Worm (Caenorhabditis elegans) whole organism, young adult: ENCODE measurements around the gene R13H9.6.

Experiments used
- ama-1 ChIP-seq, 3 experiments: fragments of 150-350 bp in 1 of 3; sonication (generic microtip) in 2 of 3; optimal IDR thresholded peaks; 2 replicates each; lab custom pipeline; 2014 to 2018; ENCODE audit warnings: missing biosample characterization in 2 of 3, missing genetic modification characterization in 2 of 3, missing genetic modification reagents in 2 of 3
- let-526 ChIP-seq: fragments of 200-800 bp; sonication (Bioruptor generic); IDR thresholded peaks from 2 replicates; pipeline ENCODE4 v1.3.6; 2022; ENCODE audit warnings: missing genetic modification reagents, missing genetic modification characterization, missing compliant biosample characterization
- madf-10 ChIP-seq: sonication (generic microtip); optimal IDR thresholded peaks from 2 replicates; lab custom pipeline; 2016; ENCODE audit warnings: mild to moderate bottlenecking, missing genetic modification characterization, missing compliant biosample characterization
- snpc-4 ChIP-seq, 5 experiments: fragments of 150-350 bp in 1 of 5; sonication (generic microtip) in 4 of 5; optimal IDR thresholded peaks; 2 replicates each; lab custom pipeline; 2014 to 2018; ENCODE audit warnings: missing genetic modification characterization in 5 of 5, missing biosample characterization in 3 of 5, antibody characterized with exemption in 2 of 5, mild to moderate bottlenecking in 2 of 5, missing compliant biosample characterization in 2 of 5, missing genotype in 2 of 5, moderate library complexity in 2 of 5, missing genetic modification reagents in 1 of 5
- ztf-28 ChIP-seq: fragments of 200-800 bp; sonication (Bioruptor generic); IDR thresholded peaks from 2 replicates; pipeline ENCODE4 v1.3.6; 2022; ENCODE audit warnings: missing genetic modification reagents, missing genetic modification characterization, missing compliant biosample characterization

ce11 chrIV:5033276-5033675 lies 35.2 kb downstream of the R13H9.6 start, which contains the start of gene C09B9.4:
- TF ChIP-seq let-526 (GFP tag; lab: Robert Waterston, UW) (no peak), snpc-4 (GFP tag; optimal IDR thresholded peaks at IDR 0.05; lab: Kevin White, UChicago) (no peak), snpc-4 (tag; optimal IDR thresholded peaks at IDR 0.05; lab: Kevin White, UChicago) (no peak), madf-10 (tag; lab: Kevin White, UChicago) (no peak), ama-1 (optimal IDR thresholded peaks at IDR 0.05; lab: Kevin White, UChicago) (no peak), ama-1 (GFP tag; optimal IDR thresholded peaks at IDR 0.05; lab: Kevin White, UChicago) (no peak), ztf-28 (GFP tag; lab: Robert Waterston, UW) (no peak)
